Comparison of ENCODE assay signal across 4 fruit fly cellular contexts in genomic region chr3L:820975-821598, dm6.
TF ChIP-seq lines count a peak whose summit lies in the region.

No protein-coding gene starts in this region.

- no peak for TF ChIP-seq CTCF in whole organism, embryonic (GFP tag; optimal IDR thresholded peaks at IDR 0.05; lab: Kevin White, UChicago)

TF ChIP-seq in whole organism, embryonic, 481 proteins besides CTCF, POLR2A, EP300 and RAD21:
- TF ChIP-seq zfh2 (GFP tag; optimal IDR thresholded peaks at IDR 0.05; lab: Kevin White, UChicago) (no peak), Ssrp (tag; optimal IDR thresholded peaks at IDR 0.05; lab: Kevin White, UChicago) (no peak), ftz-f1 (GFP tag; optimal IDR thresholded peaks at IDR 0.05; lab: Kevin White, UChicago) (no peak), pb (GFP tag; optimal IDR thresholded peaks at IDR 0.05; lab: Kevin White, UChicago) (no peak), stc (GFP tag; IDR thresholded peaks at IDR 0.05; lab: Robert Waterston, UW) (no peak), Hr39 (optimal IDR thresholded peaks at IDR 0.05; lab: Kevin White, UChicago) (no peak), D19A (tag; optimal IDR thresholded peaks at IDR 0.05; lab: Kevin White, UChicago) (no peak), emc (GFP tag; optimal IDR thresholded peaks at IDR 0.05; lab: Kevin White, UChicago) (no peak), pan (optimal IDR thresholded peaks at IDR 0.05; lab: Kevin White, UChicago) (no peak), pan (GFP tag; optimal IDR thresholded peaks at IDR 0.05 in 1 of 2, IDR thresholded peaks at IDR 0.05 in 1 of 2) (no peak), CG11093 (GFP tag; IDR thresholded peaks at IDR 0.05; lab: Robert Waterston, UW) (0 out of 3 replicates have a peak, but pooled peaks have one; percentile 12), chn (GFP tag; optimal IDR thresholded peaks at IDR 0.05; lab: Kevin White, UChicago) (no peak), D19B (GFP tag; optimal IDR thresholded peaks at IDR 0.05; lab: Kevin White, UChicago) (no peak), CG5180 (GFP tag; optimal IDR thresholded peaks at IDR 0.05; lab: Kevin White, UChicago) (no peak), CG3163 (GFP tag; optimal IDR thresholded peaks at IDR 0.05; lab: Kevin White, UChicago) (no peak), Mrtf (GFP tag; IDR thresholded peaks at IDR 0.05; lab: Robert Waterston, UW) (no peak), sens (GFP tag; lab: Kevin White, UChicago) (peak; percentile 65), CG7839 (tag; optimal IDR thresholded peaks at IDR 0.05; lab: Kevin White, UChicago) (no peak), danr (GFP tag; IDR thresholded peaks at IDR 0.05; lab: Robert Waterston, UW) (no peak)

TF ChIP-seq in whole organism, prepupa, 60 proteins besides CTCF, POLR2A, EP300 and RAD21 (continues in another document):
- TF ChIP-seq OdsH (GFP tag; optimal IDR thresholded peaks at IDR 0.05; lab: Kevin White, UChicago) = peak; percentile 52
- peak; percentile 55 for TF ChIP-seq acj6 (GFP tag; optimal IDR thresholded peaks at IDR 0.05; lab: Kevin White, UChicago)
- TF ChIP-seq salr (GFP tag; optimal IDR thresholded peaks at IDR 0.05; lab: Kevin White, UChicago) = no peak
- TF ChIP-seq lz (GFP tag; optimal IDR thresholded peaks at IDR 0.05; lab: Kevin White, UChicago) = no peak
- TF ChIP-seq eg (GFP tag; IDR thresholded peaks at IDR 0.05; lab: Robert Waterston, UW) = no peak
- TF ChIP-seq net (GFP tag; optimal IDR thresholded peaks at IDR 0.05; lab: Kevin White, UChicago) = peak; percentile 47
- peak; percentile 53 for TF ChIP-seq Eip78C (GFP tag; lab: Kevin White, UChicago)
- TF ChIP-seq CG11762 (GFP tag; optimal IDR thresholded peaks at IDR 0.05; lab: Kevin White, UChicago; ENCODE audit: insufficient read depth) = no peak
- TF ChIP-seq CG16779 (tag; optimal IDR thresholded peaks at IDR 0.05; lab: Kevin White, UChicago) = no peak
- TF ChIP-seq Gug (GFP tag; IDR thresholded peaks at IDR 0.05; lab: Robert Waterston, UW) = no peak
- peak; percentile 17 for TF ChIP-seq Met (GFP tag; optimal IDR thresholded peaks at IDR 0.05; lab: Kevin White, UChicago)
- 0 out of 2 replicates have a peak, but pooled peaks have one; percentile 42 for TF ChIP-seq CG15336 (GFP tag; IDR thresholded peaks at IDR 0.05; lab: Robert Waterston, UW)
- TF ChIP-seq spab (GFP tag; optimal IDR thresholded peaks at IDR 0.05; lab: Kevin White, UChicago) = no peak
- peak; percentile 60; the same call in 1 of the 3 replicates for TF ChIP-seq CG6163 (GFP tag; IDR thresholded peaks at IDR 0.05; lab: Robert Waterston, UW)
- no peak for TF ChIP-seq CG6276 (GFP tag; optimal IDR thresholded peaks at IDR 0.05; lab: Kevin White, UChicago)
- no peak for TF ChIP-seq ss (GFP tag; optimal IDR thresholded peaks at IDR 0.05; lab: Kevin White, UChicago)
- no peak for TF ChIP-seq CG6792 (GFP tag; optimal IDR thresholded peaks at IDR 0.05; lab: Kevin White, UChicago)
- TF ChIP-seq Hr39 (GFP tag; optimal IDR thresholded peaks at IDR 0.05; lab: Kevin White, UChicago) = peak; percentile 21
- TF ChIP-seq dac (GFP tag; optimal IDR thresholded peaks at IDR 0.05; lab: Kevin White, UChicago) = no peak
- peak; percentile 19 for TF ChIP-seq CG11902 (GFP tag; optimal IDR thresholded peaks at IDR 0.05; lab: Kevin White, UChicago)
- TF ChIP-seq Hr4 (GFP tag; optimal IDR thresholded peaks at IDR 0.05; lab: Kevin White, UChicago) = peak; percentile 44
- TF ChIP-seq CG31627 (GFP tag; optimal IDR thresholded peaks at IDR 0.05; lab: Kevin White, UChicago) = peak; percentile 29
- no peak for TF ChIP-seq Sox15 (GFP tag; optimal IDR thresholded peaks at IDR 0.05; lab: Kevin White, UChicago)
- no peak for TF ChIP-seq CG9139 (GFP tag; optimal IDR thresholded peaks at IDR 0.05; lab: Kevin White, UChicago)
- TF ChIP-seq Eip93F (GFP tag; optimal IDR thresholded peaks at IDR 0.05; lab: Kevin White, UChicago) = no peak
- TF ChIP-seq fd59A (GFP tag; optimal IDR thresholded peaks at IDR 0.05; lab: Kevin White, UChicago) = no peak

TF ChIP-seq in whole organism, pupa, 21 proteins besides CTCF, POLR2A, EP300 and RAD21:
- TF ChIP-seq gl (tag; optimal IDR thresholded peaks at IDR 0.05; lab: Kevin White, UChicago) = no peak
- TF ChIP-seq Ets98B (GFP tag; IDR thresholded peaks at IDR 0.05; lab: Robert Waterston, UW) = peak; percentile 38
- TF ChIP-seq Snoo (tag; optimal IDR thresholded peaks at IDR 0.05; lab: Kevin White, UChicago) = no peak
- TF ChIP-seq CG15710 (tag; optimal IDR thresholded peaks at IDR 0.05; lab: Kevin White, UChicago) = no peak
- TF ChIP-seq rn (GFP tag; IDR thresholded peaks at IDR 0.05; lab: Robert Waterston, UW) = 0 out of 2 replicates have a peak, but pooled peaks have one; percentile 18
- peak; percentile 1 for TF ChIP-seq CG9948 (tag; optimal IDR thresholded peaks at IDR 0.05; lab: Kevin White, UChicago)
- TF ChIP-seq fd96Ca (GFP tag; IDR thresholded peaks at IDR 0.05; lab: Robert Waterston, UW) = peak; percentile 37; the same call in 1 of the 3 replicates
- no peak for TF ChIP-seq D1 (tag; optimal IDR thresholded peaks at IDR 0.05; lab: Kevin White, UChicago)
- no peak for TF ChIP-seq CG32121 (GFP tag; IDR thresholded peaks at IDR 0.05; lab: Robert Waterston, UW)
- peak; percentile 19; the same call in 1 of the 3 replicates for TF ChIP-seq CG4496 (GFP tag; IDR thresholded peaks at IDR 0.05; lab: Robert Waterston, UW)
- no peak for TF ChIP-seq CG34367 (tag; optimal IDR thresholded peaks at IDR 0.05; lab: Kevin White, UChicago)
- TF ChIP-seq CG8159 (tag; optimal IDR thresholded peaks at IDR 0.05; lab: Kevin White, UChicago) = no peak

TF ChIP-seq in whole organism, wandering third instar larva, 38 proteins besides CTCF, POLR2A, EP300 and RAD21:
- TF ChIP-seq fru (GFP tag; optimal IDR thresholded peaks at IDR 0.05; lab: Kevin White, UChicago) (peak; percentile 10), Dfd (GFP tag; optimal IDR thresholded peaks at IDR 0.05; lab: Kevin White, UChicago) (no peak), CG32264 (GFP tag; optimal IDR thresholded peaks at IDR 0.05; lab: Kevin White, UChicago) (no peak), brk (GFP tag; optimal IDR thresholded peaks at IDR 0.05; lab: Kevin White, UChicago) (no peak), foxo (GFP tag; optimal IDR thresholded peaks at IDR 0.05; lab: Kevin White, UChicago) (no peak), pan (optimal IDR thresholded peaks at IDR 0.05; lab: Kevin White, UChicago) (no peak)

Comparison
In these comparisons a context has a peak if more than half of its experiments do, and no peak if none do; other contexts are left out.
1. Of the 7 proteins assayed by ChIP-seq in both whole organism, embryonic and whole organism, prepupa: peak only in whole organism, embryonic: none; only in whole organism, prepupa: Hr39 and Sox102F; in both: none; in neither: 5.